Worm (Caenorhabditis elegans): ENCODE data around the gene K08H2.4.

ce11 chrX:13247614-13248013 is 9.3 kb downstream of the K08H2.4 start:
- TF ChIP-seq ceh-13 (GFP tag; optimal IDR thresholded peaks at IDR 0.05) (no peak), ceh-36 (tag; optimal IDR thresholded peaks at IDR 0.05) (no peak), hmbx-1 (tag; optimal IDR thresholded peaks at IDR 0.05) (no peak), flt-1 (GFP tag; IDR thresholded peaks at IDR 0.05) (no peak), ama-1 (optimal IDR thresholded peaks at IDR 0.05) (no peak), tbx-37 (GFP tag; conservative IDR thresholded peaks at IDR 0.05) (no peak), tbx-11 (GFP tag; IDR thresholded peaks at IDR 0.05) (no peak)
